Worm (Caenorhabditis elegans): Measurements from ENCODE around the gene cla-1.

Gene cla-1

ce11 chrIV:7654212-7654778 is 65.6 kb downstream of the cla-1 start, which contains the start of gene nrde-4:
Gene nrde-4, minus strand, starts transcription at chrIV:7654262.
- no peak for TF ChIP-seq egl-44 (GFP tag; IDR thresholded peaks at IDR 0.05)
- TF ChIP-seq tlf-1 (GFP tag; optimal IDR thresholded peaks at IDR 0.05): no peak
- TF ChIP-seq ama-1 (optimal IDR thresholded peaks at IDR 0.05): no peak
- no peak for TF ChIP-seq ama-1 (GFP tag; optimal IDR thresholded peaks at IDR 0.05)
- TF ChIP-seq hrde-1 (tag; optimal IDR thresholded peaks at IDR 0.05; ENCODE audit: borderline replicate concordance): no peak
- TF ChIP-seq K12H6.12 (tag; optimal IDR thresholded peaks at IDR 0.05): no peak
- TF ChIP-seq B0019.2 (GFP tag; conservative IDR thresholded peaks at IDR 0.05): no peak
- no peak for TF ChIP-seq mel-28 (tag; optimal IDR thresholded peaks at IDR 0.05; ENCODE audit: borderline replicate concordance)
- TF ChIP-seq madf-3 (GFP tag; IDR thresholded peaks at IDR 0.05): no peak
- TF ChIP-seq attf-3 (GFP tag; conservative IDR thresholded peaks at IDR 0.05): no peak
- peak; percentile 34 for TF ChIP-seq ZK185.1 (tag; optimal IDR thresholded peaks at IDR 0.05; ENCODE audit: poor library complexity, severe bottlenecking)
- peak; percentile 31 for TF ChIP-seq lsy-27 (tag; optimal IDR thresholded peaks at IDR 0.05; ENCODE audit: borderline replicate concordance, insufficient read depth)
- TF ChIP-seq egrh-3 (GFP tag; IDR thresholded peaks at IDR 0.05): no peak
- TF ChIP-seq cebp-2 (GFP tag; IDR thresholded peaks at IDR 0.05): no peak
- TF ChIP-seq dpff-1 (tag; optimal IDR thresholded peaks at IDR 0.05): no peak
- TF ChIP-seq lsl-1 (GFP tag; optimal IDR thresholded peaks at IDR 0.05): peak; percentile 29
- TF ChIP-seq F49E8.2 (tag; optimal IDR thresholded peaks at IDR 0.05; ENCODE audit: insufficient read depth): no peak
- TF ChIP-seq madf-10 (tag; optimal IDR thresholded peaks at IDR 0.05): peak; percentile 15
- TF ChIP-seq lin-54 (GFP tag; optimal IDR thresholded peaks at IDR 0.05): peak; percentile 56
- TF ChIP-seq attf-5 (GFP tag; optimal IDR thresholded peaks at IDR 0.05): peak; percentile 77
- TF ChIP-seq dpl-1 (GFP tag; optimal IDR thresholded peaks at IDR 0.05): no peak
- TF ChIP-seq unc-130 (GFP tag; optimal IDR thresholded peaks at IDR 0.05): no peak
- no peak for TF ChIP-seq F55B11.4 (tag; optimal IDR thresholded peaks at IDR 0.05; ENCODE audit: borderline replicate concordance, insufficient read depth)
- TF ChIP-seq ztf-3 (GFP tag; optimal IDR thresholded peaks at IDR 0.05): no peak
- TF ChIP-seq xnd-1 (tag; optimal IDR thresholded peaks at IDR 0.05): no peak
- no peak for TF ChIP-seq nhr-179 (tag; optimal IDR thresholded peaks at IDR 0.05)
- no peak for TF ChIP-seq ekl-4 (GFP tag; IDR thresholded peaks at IDR 0.05)
- TF ChIP-seq sea-2 (GFP tag; IDR thresholded peaks at IDR 0.05): no peak
- TF ChIP-seq ztf-18 (tag; optimal IDR thresholded peaks at IDR 0.05): peak; percentile 12
- TF ChIP-seq nfya-1 (tag; optimal IDR thresholded peaks at IDR 0.05; ENCODE audit: borderline replicate concordance, insufficient read depth): no peak
- no peak for TF ChIP-seq T07F8.4 (tag; optimal IDR thresholded peaks at IDR 0.05)
- TF ChIP-seq F57A8.1 (GFP tag; optimal IDR thresholded peaks at IDR 0.05): no peak
- TF ChIP-seq sptf-2 (GFP tag; optimal IDR thresholded peaks at IDR 0.05): no peak
- TF ChIP-seq him-1 (tag; optimal IDR thresholded peaks at IDR 0.05): no peak
- no peak for TF ChIP-seq ets-4 (GFP tag; optimal IDR thresholded peaks at IDR 0.05)
- TF ChIP-seq snpc-4 (GFP tag; optimal IDR thresholded peaks at IDR 0.05): no peak
- peak in 3 of 4 experiments; percentile 15 to 56 (median 52) for TF ChIP-seq snpc-4 (tag; optimal IDR thresholded peaks at IDR 0.05)
- no peak for TF ChIP-seq bed-2 (GFP tag; IDR thresholded peaks at IDR 0.05)
- no peak for TF ChIP-seq lir-1 (GFP tag; conservative IDR thresholded peaks at IDR 0.05)
- no peak for TF ChIP-seq ztf-25 (GFP tag; IDR thresholded peaks at IDR 0.05)
- TF ChIP-seq F37B4.10 (GFP tag; IDR thresholded peaks at IDR 0.05): no peak
- no peak for TF ChIP-seq mxl-1 (tag; optimal IDR thresholded peaks at IDR 0.05)
- no peak for TF ChIP-seq madf-8 (GFP tag; conservative IDR thresholded peaks at IDR 0.05)
- no peak for TF ChIP-seq sdz-38 (tag; optimal IDR thresholded peaks at IDR 0.05)
- no peak for TF ChIP-seq ztf-28 (GFP tag; IDR thresholded peaks at IDR 0.05)
- TF ChIP-seq cebp-1 (GFP tag; IDR thresholded peaks at IDR 0.05): no peak
- peak; percentile 54 for TF ChIP-seq cebp-1 (tag; optimal IDR thresholded peaks at IDR 0.05)
- no peak for TF ChIP-seq lin-26 (GFP tag; IDR thresholded peaks at IDR 0.05)
- TF ChIP-seq snpc-1.3 (tag; optimal IDR thresholded peaks at IDR 0.05; ENCODE audit: insufficient read depth): peak; percentile 3

All from whole organism, young adult.